Fruit fly (Drosophila melanogaster): ENCODE results near the gene Mst27D.

The Mst27D gene

DNA sequence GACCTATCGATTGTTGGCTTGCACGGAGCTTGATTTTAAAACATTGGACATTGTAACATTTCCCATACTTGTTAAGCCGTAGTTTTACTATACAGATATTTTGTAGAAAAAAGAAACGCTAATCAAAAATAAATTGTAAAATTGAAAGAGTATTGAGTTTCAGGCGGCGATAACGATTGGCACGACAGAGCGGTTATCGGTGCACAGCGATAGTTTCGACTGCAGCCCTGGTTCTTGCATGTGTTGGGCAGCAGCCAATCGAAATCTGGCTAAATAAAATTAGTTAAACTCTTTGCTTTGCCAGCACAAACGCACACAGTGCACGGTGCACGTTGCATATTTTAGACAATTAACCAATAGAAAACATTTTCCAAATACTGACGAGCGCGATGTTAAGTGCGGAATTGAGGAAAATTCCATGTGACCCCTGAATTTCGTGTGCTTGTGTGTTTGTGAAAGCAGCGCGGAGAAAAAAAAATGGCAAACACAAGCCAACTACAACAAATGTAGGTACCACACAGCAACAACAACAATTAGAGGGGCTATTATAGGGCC, 22.8 kb downstream of the Mst27D start, which contains the start of gene milt (continued):
- no peak for TF ChIP-seq org-1 (GFP tag; optimal IDR thresholded peaks at IDR 0.05)
- TF ChIP-seq insv (GFP tag; optimal IDR thresholded peaks at IDR 0.05) = no peak
- no peak for TF ChIP-seq CG32532 (GFP tag; IDR thresholded peaks at IDR 0.05)
- TF ChIP-seq zf30C (GFP tag; optimal IDR thresholded peaks at IDR 0.05) = no peak
- no peak for TF ChIP-seq Hand (GFP tag; optimal IDR thresholded peaks at IDR 0.05)
- no peak for TF ChIP-seq Usf (GFP tag; optimal IDR thresholded peaks at IDR 0.05)
- peak; percentile 22 for TF ChIP-seq Hsf (GFP tag; optimal IDR thresholded peaks at IDR 0.05)
- TF ChIP-seq kni (GFP tag; optimal IDR thresholded peaks at IDR 0.05) = peak; percentile 24
- no peak for TF ChIP-seq esg (GFP tag; conservative IDR thresholded peaks at IDR 0.05)
- TF ChIP-seq sens-2 (GFP tag; IDR thresholded peaks at IDR 0.05) = no peak
- TF ChIP-seq ATbp (GFP tag; optimal IDR thresholded peaks at IDR 0.05) = no peak
- TF ChIP-seq ttk (GFP tag; IDR thresholded peaks at IDR 0.05) = no peak
- no peak for TF ChIP-seq ara (GFP tag; IDR thresholded peaks at IDR 0.05)
- no peak for TF ChIP-seq mirr (GFP tag; optimal IDR thresholded peaks at IDR 0.05)
- TF ChIP-seq stwl (tag; optimal IDR thresholded peaks at IDR 0.05) = peak; percentile 82
- no peak for TF ChIP-seq jumu (GFP tag; optimal IDR thresholded peaks at IDR 0.05)
- peak; percentile 89 for TF ChIP-seq nerfin-2 (GFP tag; IDR thresholded peaks at IDR 0.05; ENCODE audit: partially characterized antibody)
- TF ChIP-seq CG30431 (GFP tag; optimal IDR thresholded peaks at IDR 0.05) = no peak
- no peak for TF ChIP-seq Poxn (GFP tag; IDR thresholded peaks at IDR 0.05)
- TF ChIP-seq Gsc (GFP tag; IDR thresholded peaks at IDR 0.05) = no peak
- TF ChIP-seq row (GFP tag; IDR thresholded peaks at IDR 0.05) = peak; percentile 37; the same call in 1 of the 3 replicates
- TF ChIP-seq MESR4 (GFP tag; optimal IDR thresholded peaks at IDR 0.05) = peak; percentile 70
- no peak for TF ChIP-seq fd96Cb (tag; optimal IDR thresholded peaks at IDR 0.05)
- TF ChIP-seq CG10462 (GFP tag; optimal IDR thresholded peaks at IDR 0.05) = no peak
- TF ChIP-seq PHDP (tag; optimal IDR thresholded peaks at IDR 0.05) = no peak
- TF ChIP-seq Rx (GFP tag; IDR thresholded peaks at IDR 0.05) = no peak
- TF ChIP-seq seq (GFP tag; IDR thresholded peaks at IDR 0.05) = no peak
- no peak for TF ChIP-seq CG9932 (GFP tag; IDR thresholded peaks at IDR 0.05)
- no peak for TF ChIP-seq CG6813 (GFP tag; optimal IDR thresholded peaks at IDR 0.05)
- TF ChIP-seq CG1602 (GFP tag; optimal IDR thresholded peaks at IDR 0.05) = no peak
- TF ChIP-seq dimm (GFP tag; IDR thresholded peaks at IDR 0.05) = no peak
- no peak for TF ChIP-seq crol (GFP tag; IDR thresholded peaks at IDR 0.05)
- no peak for TF ChIP-seq CG13894 (tag; optimal IDR thresholded peaks at IDR 0.05)
- TF ChIP-seq Hr78 (GFP tag; optimal IDR thresholded peaks at IDR 0.05) = no peak
- TF ChIP-seq Hr3 (GFP tag; optimal IDR thresholded peaks at IDR 0.05) = no peak
- peak; percentile 21 for TF ChIP-seq CG2712 (tag; optimal IDR thresholded peaks at IDR 0.05)
- peak; percentile 9 for TF ChIP-seq CG17912 (GFP tag; optimal IDR thresholded peaks at IDR 0.05)
- peak; percentile 96 for TF ChIP-seq CG7928 (GFP tag; optimal IDR thresholded peaks at IDR 0.05)
- TF ChIP-seq Dref (GFP tag; IDR thresholded peaks at IDR 0.05) = peak; percentile 96
- no peak for TF ChIP-seq CG1233 (GFP tag; optimal IDR thresholded peaks at IDR 0.05)
- no peak for TF ChIP-seq gsb-n (tag; optimal IDR thresholded peaks at IDR 0.05)
- TF ChIP-seq CHES-1-like (GFP tag; optimal IDR thresholded peaks at IDR 0.05) = peak; percentile 0
- TF ChIP-seq ro (GFP tag; IDR thresholded peaks at IDR 0.05) = no peak
- TF ChIP-seq lola (GFP tag; optimal IDR thresholded peaks at IDR 0.05) = no peak
- no peak for TF ChIP-seq CG10959 (GFP tag; IDR thresholded peaks at IDR 0.05)
- no peak for TF ChIP-seq zfh2 (GFP tag; optimal IDR thresholded peaks at IDR 0.05)
- TF ChIP-seq ap (GFP tag; IDR thresholded peaks at IDR 0.05) = no peak
- no peak for TF ChIP-seq CG12391 (tag; optimal IDR thresholded peaks at IDR 0.05)
- no peak for TF ChIP-seq CG7987 (GFP tag; optimal IDR thresholded peaks at IDR 0.05)
- TF ChIP-seq salm (tag; optimal IDR thresholded peaks at IDR 0.05) = no peak
- no peak for TF ChIP-seq CG7786 (GFP tag; optimal IDR thresholded peaks at IDR 0.05)

Data from whole organism, embryonic.